Fruit fly (Drosophila melanogaster): Measurements from ENCODE around the gene CstF50.

dm6 chr3R:31765145-31765544 is 28.4 kb upstream of the CstF50 start:
- no peak for TF ChIP-seq h (optimal IDR thresholded peaks at IDR 0.05)
- no peak for TF ChIP-seq psq (optimal IDR thresholded peaks at IDR 0.05)
- no peak for TF ChIP-seq ttk (optimal IDR thresholded peaks at IDR 0.05)

Data from Kc167 (cell line).